Fruit fly (Drosophila melanogaster) whole organism, embryonic: ENCODE measurements around the gene Rfx.

Experiments
- BEAF-32 ChIP-seq: fragments of 200-800 bp; sonication (Bioruptor generic); optimal IDR thresholded peaks from 3 replicates; lab custom pipeline; 2017; ENCODE audit warnings: missing biosample characterization, missing genetic modification characterization, mild to moderate bottlenecking, moderate library complexity, missing genetic modification reagents
- C15 ChIP-seq: fragments of 200-800 bp; sonication (Bioruptor generic); IDR thresholded peaks from 3 replicates; pipeline ENCODE4 v1.3.6; 2022; ENCODE audit warnings: missing biosample characterization, missing genetic modification characterization
- CG10147 ChIP-seq: fragments of 200-800 bp; sonication (Bioruptor generic); optimal IDR thresholded peaks from 2 replicates; lab custom pipeline; 2019; ENCODE audit warnings: missing biosample characterization, mild to moderate bottlenecking, missing genetic modification characterization, moderate library complexity
- CG10267 ChIP-seq: fragments of 200-800 bp; sonication (Bioruptor generic); optimal IDR thresholded peaks from 2 replicates; lab custom pipeline; 2018; ENCODE audit warnings: missing biosample characterization, mild to moderate bottlenecking, missing genetic modification characterization, moderate library complexity
- CG12155 ChIP-seq: fragments of 200-800 bp; sonication (Bioruptor generic); optimal IDR thresholded peaks from 3 replicates; lab custom pipeline; 2016; ENCODE audit warnings: missing biosample characterization, missing genetic modification characterization
- CG12299 ChIP-seq: fragments of 200-800 bp; sonication (Bioruptor generic); optimal IDR thresholded peaks from 2 replicates; lab custom pipeline; 2018; ENCODE audit warnings: missing biosample characterization, mild to moderate bottlenecking, missing genetic modification characterization
- CG12659 ChIP-seq: fragments of 200-800 bp; sonication (Bioruptor generic); optimal IDR thresholded peaks from 3 replicates; lab custom pipeline; 2017; ENCODE audit warnings: mild to moderate bottlenecking, missing biosample characterization, missing genetic modification reagents, missing genetic modification characterization
- CG14860 ChIP-seq: fragments of 200-800 bp; sonication (Bioruptor generic); IDR thresholded peaks from 3 replicates; pipeline ENCODE4 v1.3.6; 2022; ENCODE audit warnings: missing biosample characterization, missing genetic modification characterization; ENCODE audit not compliant: partially characterized antibody
- CG34422 ChIP-seq: fragments of 200-800 bp; sonication (Bioruptor generic); IDR thresholded peaks from 3 replicates; pipeline ENCODE4 v1.3.6; 2022; ENCODE audit warnings: missing biosample characterization, missing genetic modification characterization
- CG6254 ChIP-seq: fragments of 200-800 bp; sonication (Bioruptor generic); optimal IDR thresholded peaks from 3 replicates; lab custom pipeline; 2017; ENCODE audit warnings: mild to moderate bottlenecking, missing biosample characterization, missing genetic modification reagents, missing genetic modification characterization
- CG6654 ChIP-seq: fragments of 200-800 bp; sonication (Bioruptor generic); optimal IDR thresholded peaks from 2 replicates; lab custom pipeline; 2017; ENCODE audit warnings: missing biosample characterization, mild to moderate bottlenecking, missing genetic modification characterization
- CG8290 ChIP-seq, 3 experiments: fragments of 200-800 bp; sonication (Bioruptor generic); optimal IDR thresholded peaks; 2 replicates each; lab custom pipeline; 2016 to 2019; ENCODE audit warnings: missing biosample characterization in 3 of 3, missing genetic modification characterization in 3 of 3, mild to moderate bottlenecking in 2 of 3, moderate library complexity in 1 of 3
- D19A ChIP-seq: fragments of 200-800 bp; optimal IDR thresholded peaks from 3 replicates; lab custom pipeline; 2019; ENCODE audit warnings: missing biosample characterization, mild to moderate bottlenecking, missing genetic modification characterization, moderate library complexity
- D19B ChIP-seq: fragments of 200-800 bp; sonication (Bioruptor generic); optimal IDR thresholded peaks from 2 replicates; lab custom pipeline; 2017; ENCODE audit warnings: missing biosample characterization, mild to moderate bottlenecking, missing genetic modification characterization
- Dp ChIP-seq: fragments of 200-800 bp; sonication (Bioruptor generic); optimal IDR thresholded peaks from 2 replicates; lab custom pipeline; 2018; ENCODE audit warnings: missing biosample characterization, mild to moderate bottlenecking, missing genetic modification characterization, moderate library complexity
- Drgx ChIP-seq: fragments of 200-800 bp; sonication (Bioruptor generic); IDR thresholded peaks from 2 replicates; pipeline ENCODE4 v1.3.6; 2022; ENCODE audit warnings: missing biosample characterization, missing genetic modification characterization
- E2f2 ChIP-seq: fragments of 200-800 bp; sonication (Bioruptor generic); IDR thresholded peaks from 2 replicates; pipeline ENCODE4 v1.3.6; 2022; ENCODE audit warnings: missing biosample characterization, missing genetic modification characterization
- Eip74EF ChIP-seq, 2 experiments: fragments of 200-800 bp in 1 of 2; fragments of >200 bp in 1 of 2; sonication (Bioruptor generic) in 1 of 2; optimal IDR thresholded peaks; 2 replicates each; lab custom pipeline; 2017 to 2019; ENCODE audit warnings: missing biosample characterization in 2 of 2, missing genetic modification characterization in 2 of 2, mild to moderate bottlenecking in 1 of 2, moderate library complexity in 1 of 2
- GATAe ChIP-seq: fragments of 200-800 bp; sonication (Bioruptor generic); conservative IDR thresholded peaks from 2 replicates; pipeline ENCODE4 v1.3.6; 2022; ENCODE audit warnings: missing biosample characterization, missing genetic modification characterization
- H15 ChIP-seq: fragments of 200-800 bp; sonication (Bioruptor generic); IDR thresholded peaks from 3 replicates; pipeline ENCODE4 v1.3.6; 2022; ENCODE audit warnings: missing biosample characterization, missing genetic modification characterization
- HLH3B ChIP-seq: fragments of 200-800 bp; sonication (Bioruptor generic); IDR thresholded peaks from 2 replicates; pipeline ENCODE4 v1.3.6; 2022; ENCODE audit warnings: missing biosample characterization, missing genetic modification characterization
- Hr3 ChIP-seq: fragments of 200-800 bp; sonication (Bioruptor generic); optimal IDR thresholded peaks from 3 replicates; lab custom pipeline; 2016; ENCODE audit warnings: missing biosample characterization, missing genetic modification characterization
- Hr39 ChIP-seq: fragments of >200 bp; optimal IDR thresholded peaks from 2 replicates; lab custom pipeline; 2017
- NK7.1 ChIP-seq: fragments of 200-800 bp; sonication (Bioruptor generic); optimal IDR thresholded peaks from 3 replicates; lab custom pipeline; 2016; ENCODE audit warnings: missing biosample characterization, missing genetic modification characterization
- Neu2 ChIP-seq: fragments of 200-800 bp; sonication (Bioruptor generic); optimal IDR thresholded peaks from 3 replicates; lab custom pipeline; 2016; ENCODE audit warnings: missing biosample characterization, missing genetic modification characterization, borderline replicate concordance
- Optix ChIP-seq: fragments of 200-800 bp; sonication (Bioruptor generic); IDR thresholded peaks from 3 replicates; pipeline ENCODE4 v1.3.6; 2022; ENCODE audit warnings: missing biosample characterization, missing genetic modification characterization
- Usf ChIP-seq: fragments of 200-800 bp; sonication (Bioruptor generic); optimal IDR thresholded peaks from 2 replicates; lab custom pipeline; 2017; ENCODE audit warnings: missing genotype, missing biosample characterization, missing genetic modification characterization
- bowl ChIP-seq: fragments of 200-800 bp; sonication (Bioruptor generic); IDR thresholded peaks from 2 replicates; pipeline ENCODE4 v1.3.6; 2022; ENCODE audit warnings: missing biosample characterization, missing genetic modification characterization
- cad ChIP-seq: fragments of >200 bp; optimal IDR thresholded peaks from 2 replicates; lab custom pipeline; 2017; ENCODE audit warnings: missing biosample characterization, missing genetic modification characterization
- cato ChIP-seq: fragments of 200-800 bp; sonication (Bioruptor generic); optimal IDR thresholded peaks from 2 replicates; lab custom pipeline; 2016; ENCODE audit warnings: missing biosample characterization, missing genetic modification characterization, borderline replicate concordance
- chinmo ChIP-seq: fragments of 200-800 bp; sonication (Bioruptor generic); IDR thresholded peaks from 4 replicates; pipeline ENCODE4 v1.3.6; 2022; ENCODE audit warnings: missing biosample characterization, missing genetic modification characterization; ENCODE audit not compliant: partially characterized antibody
- danr ChIP-seq: fragments of 200-800 bp; sonication (Bioruptor generic); IDR thresholded peaks from 2 replicates; pipeline ENCODE4 v1.3.6; 2022; ENCODE audit warnings: missing biosample characterization, missing genetic modification characterization
- disco-r ChIP-seq: fragments of 200-800 bp; sonication (Bioruptor generic); optimal IDR thresholded peaks from 2 replicates; lab custom pipeline; 2016; ENCODE audit warnings: missing biosample characterization, missing genetic modification characterization
- dmrt99B ChIP-seq: fragments of 200-800 bp; sonication (Bioruptor generic); optimal IDR thresholded peaks from 2 replicates; lab custom pipeline; 2018; ENCODE audit warnings: missing biosample characterization, mild to moderate bottlenecking, missing genetic modification characterization, moderate library complexity
- eve ChIP-seq, 2 experiments: fragments of >200 bp; optimal IDR thresholded peaks; 2 replicates each; lab custom pipeline; 2017; ENCODE audit warnings: missing biosample characterization in 2 of 2, missing genetic modification characterization in 2 of 2
- ewg ChIP-seq: fragments of 200-800 bp; sonication (Bioruptor generic); optimal IDR thresholded peaks from 3 replicates; lab custom pipeline; 2017; ENCODE audit warnings: mild to moderate bottlenecking, missing biosample characterization, missing genetic modification reagents, missing genetic modification characterization
- exex ChIP-seq: fragments of 200-800 bp; sonication (Bioruptor generic); optimal IDR thresholded peaks from 4 replicates; lab custom pipeline; 2018; ENCODE audit warnings: missing biosample characterization, mild to moderate bottlenecking, missing genetic modification characterization, moderate library complexity
- fu2 ChIP-seq: fragments of 200-800 bp; sonication (Bioruptor generic); optimal IDR thresholded peaks from 2 replicates; lab custom pipeline; 2016; ENCODE audit warnings: missing biosample characterization, missing genetic modification characterization
- hbn ChIP-seq: fragments of 200-800 bp; sonication (Bioruptor generic); IDR thresholded peaks from 2 replicates; pipeline ENCODE4 v1.3.6; 2022; ENCODE audit warnings: missing biosample characterization, missing genetic modification characterization; ENCODE audit not compliant: partially characterized antibody
- her ChIP-seq: fragments of 200-800 bp; sonication (Bioruptor generic); optimal IDR thresholded peaks from 2 replicates; lab custom pipeline; 2016; ENCODE audit warnings: missing biosample characterization, missing genetic modification characterization
- hth ChIP-seq: fragments of >200 bp; optimal IDR thresholded peaks from 2 replicates; lab custom pipeline; 2017; ENCODE audit warnings: inconsistent platforms
- nerfin-1 ChIP-seq: fragments of 200-800 bp; sonication (Bioruptor generic); optimal IDR thresholded peaks from 3 replicates; lab custom pipeline; 2019; ENCODE audit warnings: missing biosample characterization, mild to moderate bottlenecking, missing genetic modification characterization, moderate library complexity
- p53 ChIP-seq: fragments of 200-800 bp; sonication (Bioruptor generic); optimal IDR thresholded peaks from 2 replicates; lab custom pipeline; 2016; ENCODE audit warnings: missing biosample characterization, missing genetic modification characterization
- pros ChIP-seq: fragments of 200-800 bp; sonication (Bioruptor generic); optimal IDR thresholded peaks from 3 replicates; lab custom pipeline; 2019; ENCODE audit warnings: missing biosample characterization, mild to moderate bottlenecking, missing genetic modification characterization, moderate library complexity
- pzg ChIP-seq: fragments of 200-800 bp; sonication (Bioruptor generic); optimal IDR thresholded peaks from 3 replicates; lab custom pipeline; 2018; ENCODE audit warnings: missing biosample characterization, mild to moderate bottlenecking, missing genetic modification characterization, moderate library complexity
- sens ChIP-seq: fragments of 200-800 bp; sonication (Bioruptor generic); peaks from one replicate; lab custom pipeline; 2016; ENCODE audit warnings: missing biosample characterization, missing genetic modification characterization
- slbo ChIP-seq: fragments of 200-800 bp; sonication (Bioruptor generic); IDR thresholded peaks from 2 replicates; pipeline ENCODE4 v1.3.6; 2022; ENCODE audit warnings: missing biosample characterization, missing genetic modification characterization
- twi ChIP-seq: fragments of 200-800 bp; optimal IDR thresholded peaks from 2 replicates; lab custom pipeline; 2019; ENCODE audit warnings: missing biosample characterization, mild to moderate bottlenecking, missing genetic modification characterization, moderate library complexity
- tx ChIP-seq: fragments of 200-800 bp; sonication (Bioruptor generic); optimal IDR thresholded peaks from 2 replicates; lab custom pipeline; 2016; ENCODE audit warnings: missing biosample characterization, missing genetic modification characterization
- usp ChIP-seq: fragments of >200 bp; optimal IDR thresholded peaks from 2 replicates; lab custom pipeline; 2017; ENCODE audit warnings: missing biosample characterization, missing genetic modification characterization
- zfh2 ChIP-seq: fragments of 200-800 bp; sonication (Bioruptor generic); optimal IDR thresholded peaks from 2 replicates; lab custom pipeline; 2016; ENCODE audit warnings: missing biosample characterization, missing genetic modification characterization

Gene Rfx

dm6 chr3R:10332823-10333263, 45.0 kb downstream of the Rfx start, which contains the start of gene sle (continued):
- TF ChIP-seq D19A (tag; lab: Kevin White, UChicago) (no peak), cato (GFP tag; lab: Kevin White, UChicago) (peak; percentile 7), GATAe (GFP tag; lab: Robert Waterston, UW) (no peak), pzg (peak; percentile 67), Eip74EF (GFP tag; optimal IDR thresholded peaks at IDR 0.05; lab: Kevin White, UChicago) (no peak), ewg (GFP tag; lab: Kevin White, UChicago) (no peak), zfh2 (GFP tag; lab: Kevin White, UChicago) (peak; percentile 57), CG10267 (tag; lab: Kevin White, UChicago) (peak; percentile 99), H15 (no peak), tx (GFP tag; lab: Kevin White, UChicago) (peak; percentile 20), Hr39 (no peak), CG12659 (peak; percentile 65), eve (GFP tag; optimal IDR thresholded peaks at IDR 0.05; lab: Kevin White, UChicago) (no peak), fu2 (GFP tag; lab: Kevin White, UChicago) (peak; percentile 40), CG6654 (GFP tag; lab: Kevin White, UChicago) (no peak), hbn (GFP tag; lab: Robert Waterston, UW) (no peak), CG8290 (GFP tag; optimal IDR thresholded peaks at IDR 0.05; lab: Kevin White, UChicago) (no peak), CG8290 (tag; optimal IDR thresholded peaks at IDR 0.05; lab: Kevin White, UChicago) (no peak), D19B (no peak), bowl (GFP tag; lab: Robert Waterston, UW) (peak; percentile 37; the same call in 1 of the 2 replicates), her (peak; percentile 12), C15 (GFP tag; lab: Robert Waterston, UW) (no peak), CG12155 (GFP tag; lab: Kevin White, UChicago) (peak; percentile 76), usp (GFP tag; lab: Kevin White, UChicago) (no peak), dmrt99B (tag; lab: Kevin White, UChicago) (no peak), p53 (GFP tag; lab: Kevin White, UChicago) (peak; percentile 43), CG10147 (GFP tag; lab: Kevin White, UChicago) (no peak), E2f2 (GFP tag; lab: Robert Waterston, UW) (peak; percentile 86), cad (GFP tag; lab: Kevin White, UChicago) (no peak), pros (GFP tag; lab: Kevin White, UChicago) (peak; percentile 8), CG14860 (GFP tag; lab: Robert Waterston, UW) (peak; percentile 65; the same call in 2 of the 3 replicates), Dp (GFP tag; lab: Kevin White, UChicago) (peak; percentile 82), CG12299 (tag; lab: Kevin White, UChicago) (no peak), CG6254 (GFP tag; lab: Kevin White, UChicago) (no peak), chinmo (no peak), exex (tag; lab: Kevin White, UChicago) (no peak), CG34422 (peak; percentile 42; the same call in 1 of the 3 replicates), hth (no peak), Optix (GFP tag; lab: Robert Waterston, UW) (no peak), disco-r (peak; percentile 44), Hr3 (GFP tag; lab: Kevin White, UChicago) (peak; percentile 54), twi (tag; lab: Kevin White, UChicago) (peak; percentile 68), slbo (GFP tag; lab: Robert Waterston, UW) (peak; percentile 47; the same call in 1 of the 2 replicates), Drgx (no peak), Neu2 (peak; percentile 92), HLH3B (GFP tag; lab: Robert Waterston, UW) (0 out of 2 replicates have a peak, but pooled peaks have one; percentile 23), nerfin-1 (no peak), NK7.1 (GFP tag; lab: Kevin White, UChicago) (no peak), sens (GFP tag; lab: Kevin White, UChicago) (no peak), Usf (no peak), danr (GFP tag; lab: Robert Waterston, UW) (no peak), BEAF-32 (peak; percentile 61)
